Worm (Caenorhabditis elegans): ENCODE measurements around the gene B0303.16.

Gene B0303.16

ce11 chrIII:8663143-8663542 lies 41.7 kb upstream of the B0303.16 start:
- TF ChIP-seq lin-39 (tag; optimal IDR thresholded peaks at IDR 0.05) (no peak), Y55F3AM.14 (GFP tag; optimal IDR thresholded peaks at IDR 0.05) (no peak), C34F6.9 (tag; optimal IDR thresholded peaks at IDR 0.05) (no peak), nhr-25 (tag; optimal IDR thresholded peaks at IDR 0.05) (peak; percentile 28), zag-1 (tag; optimal IDR thresholded peaks at IDR 0.05) (no peak), elt-1 (tag; optimal IDR thresholded peaks at IDR 0.05) (no peak), nhr-11 (tag; optimal IDR thresholded peaks at IDR 0.05) (no peak), ztf-4 (tag; optimal IDR thresholded peaks at IDR 0.05) (no peak), ama-1 (optimal IDR thresholded peaks at IDR 0.05) (no peak)

DNA sequence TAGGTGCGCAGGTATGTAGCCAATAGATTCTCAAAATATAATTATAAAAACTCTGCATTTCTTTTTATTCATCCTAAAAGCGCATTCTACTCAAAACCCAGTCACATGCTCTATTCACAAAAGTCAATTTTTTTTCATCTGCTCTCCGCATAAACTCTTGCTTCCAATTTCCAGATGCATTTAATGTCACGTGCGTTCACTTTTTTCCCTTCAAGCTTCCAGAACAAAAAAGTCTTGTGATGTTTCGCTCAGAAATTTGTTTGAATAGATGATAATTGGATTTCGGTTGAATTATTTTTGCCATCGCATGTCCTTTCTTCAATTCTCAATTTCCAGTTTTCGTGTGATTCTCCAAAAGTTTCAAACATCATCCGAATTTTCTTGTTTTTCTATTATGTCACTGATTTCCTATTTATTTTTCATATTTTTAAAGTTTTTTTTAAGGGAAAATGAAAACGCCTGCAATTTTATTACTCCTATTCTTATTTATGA lies 39.9 kb upstream of the B0303.16 start, which contains the start of gene F22B7.1:
Gene F22B7.1, plus strand, starts transcription at position 442 of the 492 bp plus-strand sequence.
- TF ChIP-seq lsy-2 (tag; optimal IDR thresholded peaks at IDR 0.05), result peak in 1 of 2 experiments; percentile 60
- peak; percentile 26 for TF ChIP-seq C34F6.9 (tag; optimal IDR thresholded peaks at IDR 0.05)
- no peak for TF ChIP-seq ZK546.5 (tag; optimal IDR thresholded peaks at IDR 0.05)

DNA sequence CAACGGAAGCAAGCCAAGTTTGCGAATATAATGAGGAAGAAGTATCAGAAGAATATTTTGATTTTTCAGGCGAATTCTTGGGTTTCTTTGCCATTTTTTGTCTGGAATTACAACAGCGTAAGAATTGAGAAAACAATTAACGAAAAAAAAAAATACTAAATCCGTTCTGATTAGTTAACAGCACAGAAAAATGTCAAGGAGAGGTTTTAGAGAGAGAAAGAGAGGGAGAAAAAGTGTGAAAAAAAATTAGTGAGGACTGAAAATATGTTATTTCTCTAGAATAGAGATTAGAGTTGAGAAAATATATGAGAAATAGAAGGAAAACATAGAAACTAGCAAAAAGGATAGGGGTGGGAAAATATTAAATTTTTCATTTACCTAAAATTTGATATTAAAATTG lies 37.5 kb upstream of the B0303.16 start, which contains the start of gene dpy-19:
Gene dpy-19, minus strand, starts transcription at position 101 of the 400 bp plus-strand sequence.
- no peak for TF ChIP-seq zag-1 (tag; optimal IDR thresholded peaks at IDR 0.05)
- TF ChIP-seq mab-5 (tag; optimal IDR thresholded peaks at IDR 0.05), result no peak
- TF ChIP-seq nhr-6 (tag; optimal IDR thresholded peaks at IDR 0.05), result no peak
- no peak for TF ChIP-seq elt-3 (tag; optimal IDR thresholded peaks at IDR 0.05)
- TF ChIP-seq nhr-25 (tag; optimal IDR thresholded peaks at IDR 0.05), result no peak
- TF ChIP-seq alr-1 (tag; optimal IDR thresholded peaks at IDR 0.05), result no peak
- TF ChIP-seq lin-11 (tag; optimal IDR thresholded peaks at IDR 0.05), result no peak
- TF ChIP-seq unc-39 (tag; optimal IDR thresholded peaks at IDR 0.05), result no peak
- no peak for TF ChIP-seq ama-1 (optimal IDR thresholded peaks at IDR 0.05)
- no peak for TF ChIP-seq ZK546.5 (tag; optimal IDR thresholded peaks at IDR 0.05)
- TF ChIP-seq lsy-2 (tag; optimal IDR thresholded peaks at IDR 0.05), result no peak
- TF ChIP-seq dmd-4 (tag; optimal IDR thresholded peaks at IDR 0.05), result no peak
- TF ChIP-seq Y55F3AM.14 (GFP tag; optimal IDR thresholded peaks at IDR 0.05), result no peak
- no peak for TF ChIP-seq nhr-21 (tag; optimal IDR thresholded peaks at IDR 0.05)
- no peak for TF ChIP-seq mdl-1 (tag; optimal IDR thresholded peaks at IDR 0.05)
- no peak for TF ChIP-seq gmeb-1 (tag; optimal IDR thresholded peaks at IDR 0.05)

DNA sequence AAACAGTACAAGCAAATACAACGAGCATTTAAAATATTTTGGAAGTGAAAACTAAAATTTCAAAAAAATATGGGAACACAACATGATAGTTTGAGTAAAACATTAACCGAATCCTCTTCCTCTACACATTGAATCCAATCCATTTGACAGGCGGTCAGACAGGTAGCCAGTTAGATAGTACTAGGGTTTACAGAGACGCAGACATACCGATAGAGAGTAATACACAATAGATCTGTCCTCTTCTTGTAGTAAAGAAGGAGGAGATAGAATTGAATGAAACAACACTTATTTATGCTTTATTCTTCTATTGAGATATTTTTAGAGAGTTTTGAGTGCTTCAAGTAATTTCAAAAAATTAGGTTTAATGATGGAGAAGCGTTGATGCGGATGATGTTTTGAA lies 36.1 kb upstream of the B0303.16 start:
- TF ChIP-seq ztf-11 (tag; optimal IDR thresholded peaks at IDR 0.05) (no peak), sma-9 (GFP tag; optimal IDR thresholded peaks at IDR 0.05) (no peak), sma-9 (tag; optimal IDR thresholded peaks at IDR 0.05) (no peak), egl-27 (tag; optimal IDR thresholded peaks at IDR 0.05) (no peak), peb-1 (tag; optimal IDR thresholded peaks at IDR 0.05) (no peak), blmp-1 (tag; optimal IDR thresholded peaks at IDR 0.05; ENCODE audit: insufficient read depth) (no peak), mbf-1 (tag; optimal IDR thresholded peaks at IDR 0.05) (no peak), F13H6.1 (tag; optimal IDR thresholded peaks at IDR 0.05) (no peak), sem-4 (tag; optimal IDR thresholded peaks at IDR 0.05) (no peak), nhr-21 (tag; optimal IDR thresholded peaks at IDR 0.05) (no peak), dmd-4 (tag; optimal IDR thresholded peaks at IDR 0.05) (no peak), nhr-6 (tag; optimal IDR thresholded peaks at IDR 0.05) (no peak), ZK546.5 (tag; optimal IDR thresholded peaks at IDR 0.05) (no peak), mab-5 (tag; optimal IDR thresholded peaks at IDR 0.05) (no peak), sma-3 (GFP tag; optimal IDR thresholded peaks at IDR 0.05) (no peak)

DNA sequence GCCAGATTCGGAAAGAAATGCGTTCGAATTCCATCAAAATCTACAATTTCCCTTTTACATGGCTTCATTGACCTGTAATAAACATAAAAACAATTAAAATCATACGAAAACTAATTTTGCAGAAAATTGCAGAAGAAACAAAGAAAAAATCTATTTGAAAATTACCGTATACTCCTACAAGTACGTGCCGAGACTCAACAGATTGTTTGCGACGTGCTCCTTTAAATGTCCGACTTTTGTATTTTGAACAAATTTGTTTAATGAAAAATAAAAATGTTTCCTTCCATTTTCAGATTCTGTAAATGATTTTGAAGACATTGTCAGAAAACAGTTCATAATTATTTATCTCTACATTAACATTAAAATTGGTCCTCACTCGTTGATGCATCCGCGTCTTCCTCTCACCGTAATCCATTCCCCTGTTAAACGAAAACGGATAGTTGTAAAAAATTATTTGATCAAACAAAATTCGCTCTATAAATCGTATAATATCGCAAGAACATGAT lies 29.8 kb upstream of the B0303.16 start, which contains the start of gene pgl-2:
Gene pgl-2, minus strand, starts transcription at position 456 of the 506 bp plus-strand sequence.
- TF ChIP-seq ztf-4 (tag; optimal IDR thresholded peaks at IDR 0.05), result no peak
- no peak for TF ChIP-seq nhr-12 (tag; optimal IDR thresholded peaks at IDR 0.05)
- TF ChIP-seq sem-4 (tag; optimal IDR thresholded peaks at IDR 0.05), result no peak
- TF ChIP-seq lsy-2 (tag; optimal IDR thresholded peaks at IDR 0.05), result peak in 1 of 2 experiments; percentile 2
- TF ChIP-seq ZK546.5 (tag; optimal IDR thresholded peaks at IDR 0.05), result no peak

ce11 chrIII:8678371-8678770 lies 26.5 kb upstream of the B0303.16 start:
- TF ChIP-seq ceh-82 (tag; optimal IDR thresholded peaks at IDR 0.05) (no peak), blmp-1 (tag; optimal IDR thresholded peaks at IDR 0.05; ENCODE audit: insufficient read depth) (no peak), gmeb-1 (tag; optimal IDR thresholded peaks at IDR 0.05) (peak; percentile 58), sma-3 (GFP tag; optimal IDR thresholded peaks at IDR 0.05) (peak; percentile 62), sma-9 (GFP tag; optimal IDR thresholded peaks at IDR 0.05) (peak; percentile 79), sma-9 (tag; optimal IDR thresholded peaks at IDR 0.05) (no peak), nhr-10 (tag; optimal IDR thresholded peaks at IDR 0.05) (no peak), nhr-11 (tag; optimal IDR thresholded peaks at IDR 0.05) (no peak), nhr-129 (tag; optimal IDR thresholded peaks at IDR 0.05) (peak; percentile 91), unc-62 (GFP tag; optimal IDR thresholded peaks at IDR 0.05) (no peak), ZK546.5 (tag; optimal IDR thresholded peaks at IDR 0.05) (no peak), aly-2 (tag; optimal IDR thresholded peaks at IDR 0.05) (no peak), lin-13 (GFP tag; optimal IDR thresholded peaks at IDR 0.05) (peak; percentile 60), C34F6.9 (tag; optimal IDR thresholded peaks at IDR 0.05) (peak; percentile 64), Y55F3AM.14 (GFP tag; optimal IDR thresholded peaks at IDR 0.05) (peak; percentile 68), nhr-25 (tag; optimal IDR thresholded peaks at IDR 0.05) (peak; percentile 44), nhr-21 (tag; optimal IDR thresholded peaks at IDR 0.05) (peak; percentile 64), egl-27 (tag; optimal IDR thresholded peaks at IDR 0.05) (peak; percentile 54), lin-11 (tag; optimal IDR thresholded peaks at IDR 0.05) (peak; percentile 32), unc-55 (GFP tag; optimal IDR thresholded peaks at IDR 0.05) (peak; percentile 82), elt-1 (tag; optimal IDR thresholded peaks at IDR 0.05) (no peak), ztf-1 (GFP tag; conservative IDR thresholded peaks at IDR 0.05) (no peak)

Measured in whole organism, L2 larva.